Worm (Caenorhabditis elegans) whole organism, dauer: ENCODE results near the gene micu-1.

Experiments
- unc-62 ChIP-seq: sonication (generic microtip); optimal IDR thresholded peaks from 2 replicates; lab custom pipeline; 2017; ENCODE audit warnings: missing biosample characterization, missing genetic modification reagents, missing genetic modification characterization

micu-1 gene

ce11 chrIV:13348592-13348991, 50.9 kb downstream of the micu-1 start, which contains the start of gene W02A2.12:
Gene W02A2.12 (minus strand): TSS chrIV:13348831.
- no peak for TF ChIP-seq unc-62 (GFP tag; lab: Kevin White, UChicago)
